Worm (Caenorhabditis elegans) whole organism, late embryonic: Measurements from ENCODE around the gene pat-4.

Experiments used
- C38D4.7 ChIP-seq: fragments of 200-800 bp; sonication (Bioruptor generic); optimal IDR thresholded peaks from 2 replicates; lab custom pipeline; 2018; ENCODE audit warnings: mild to moderate bottlenecking, missing genetic modification characterization, moderate library complexity, missing compliant biosample characterization
- pha-4 ChIP-seq: fragments of 150-350 bp; optimal IDR thresholded peaks from 2 replicates; lab custom pipeline; 2018; ENCODE audit warnings: missing biosample characterization, missing genetic modification reagents, missing genetic modification characterization

DNA sequence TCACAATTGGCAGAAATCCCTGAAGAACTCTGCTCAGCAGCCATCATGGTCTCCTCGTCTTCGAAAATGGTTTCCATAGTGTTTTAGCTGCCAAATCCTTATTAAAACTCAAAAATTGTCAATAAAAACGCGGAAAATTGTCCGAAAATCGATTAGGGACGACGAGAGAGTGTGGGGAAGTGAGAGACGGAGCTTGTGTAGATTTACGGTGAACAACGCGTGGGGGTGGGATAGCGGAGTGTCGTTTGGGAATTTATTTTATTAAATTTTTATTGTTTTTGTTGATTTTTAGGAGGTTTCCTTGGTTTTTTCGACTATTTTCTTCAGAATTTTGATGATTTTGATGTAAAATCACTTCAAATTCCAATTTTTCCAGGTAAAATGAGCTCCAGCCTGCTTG, 7.4 kb downstream of the pat-4 start, which contains the start of the genes F54C4.4 and mrpl-40:
- no peak for TF ChIP-seq pha-4 (tag; lab: Kevin White, UChicago)
- TF ChIP-seq C38D4.7, result no peak
